Worm (Caenorhabditis elegans) whole organism, mixed stage, embryonic: Measurements from ENCODE around the gene C54E10.7.

Source experiments
- bed-3 ChIP-seq: fragments of 200-800 bp; sonication (Bioruptor generic); optimal IDR thresholded peaks from 3 replicates; lab custom pipeline; 2018; ENCODE audit warnings: mild to moderate bottlenecking, missing genetic modification characterization, moderate library complexity, missing compliant biosample characterization
- blmp-1 ChIP-seq: fragments of 150-350 bp; optimal IDR thresholded peaks from 2 replicates; lab custom pipeline; 2014; ENCODE audit warnings: missing biosample characterization, missing genetic modification characterization
- ceh-43 ChIP-seq: fragments of 200-800 bp; sonication (Bioruptor generic); optimal IDR thresholded peaks from 2 replicates; lab custom pipeline; 2018; ENCODE audit warnings: mild to moderate bottlenecking, missing genetic modification characterization, moderate library complexity, missing compliant biosample characterization
- ceh-83 ChIP-seq: fragments of 200-800 bp; sonication (Bioruptor generic); optimal IDR thresholded peaks from 2 replicates; lab custom pipeline; 2018; ENCODE audit warnings: mild to moderate bottlenecking, missing genetic modification characterization, missing compliant biosample characterization
- ces-1 ChIP-seq: fragments of 150-350 bp; optimal IDR thresholded peaks from 2 replicates; lab custom pipeline; 2014; ENCODE audit warnings: missing biosample characterization, missing genetic modification reagents, missing genetic modification characterization
- cnd-1 ChIP-seq: fragments of 200-800 bp; sonication (Bioruptor generic); optimal IDR thresholded peaks from 2 replicates; lab custom pipeline; 2018; ENCODE audit warnings: mild to moderate bottlenecking, missing genetic modification characterization, missing compliant biosample characterization
- drap-1 ChIP-seq: fragments of 200-800 bp; sonication (Bioruptor generic); optimal IDR thresholded peaks from 3 replicates; lab custom pipeline; 2018; ENCODE audit warnings: mild to moderate bottlenecking, missing genetic modification characterization, missing compliant biosample characterization
- elt-1 ChIP-seq: sonication (generic microtip); optimal IDR thresholded peaks from 2 replicates; lab custom pipeline; 2017; ENCODE audit warnings: missing genetic modification characterization, mild to moderate bottlenecking, missing compliant biosample characterization, antibody characterized with exemption, moderate library complexity, borderline replicate concordance; ENCODE audit not compliant: insufficient read depth
- elt-3 ChIP-seq: fragments of 150-350 bp; optimal IDR thresholded peaks from 2 replicates; lab custom pipeline; 2014; ENCODE audit warnings: missing biosample characterization, missing genetic modification characterization
- hlh-1 ChIP-seq: fragments of 150-350 bp; optimal IDR thresholded peaks from 2 replicates; lab custom pipeline; 2014; ENCODE audit warnings: missing biosample characterization, missing genetic modification reagents, missing genetic modification characterization
- lin-13 ChIP-seq: fragments of 150-350 bp; optimal IDR thresholded peaks from 2 replicates; lab custom pipeline; 2014; ENCODE audit warnings: missing biosample characterization, missing genetic modification characterization
- lin-32 ChIP-seq: fragments of 200-800 bp; sonication (Bioruptor generic); optimal IDR thresholded peaks from 2 replicates; lab custom pipeline; 2018; ENCODE audit warnings: mild to moderate bottlenecking, missing genetic modification characterization, missing compliant biosample characterization
- lsy-2 ChIP-seq: fragments of 150-350 bp; optimal IDR thresholded peaks from 2 replicates; lab custom pipeline; 2014; ENCODE audit warnings: missing biosample characterization, missing genetic modification characterization
- mab-5 ChIP-seq: fragments of 150-350 bp; optimal IDR thresholded peaks from 2 replicates; lab custom pipeline; 2014; ENCODE audit warnings: missing biosample characterization, missing genetic modification characterization
- mep-1 ChIP-seq: fragments of 150-350 bp; optimal IDR thresholded peaks from 2 replicates; lab custom pipeline; 2017; ENCODE audit warnings: missing biosample characterization, missing genetic modification reagents, missing genetic modification characterization, inconsistent platforms
- mls-2 ChIP-seq: sonication (generic microtip); optimal IDR thresholded peaks from 2 replicates; lab custom pipeline; 2016; ENCODE audit warnings: mild to moderate bottlenecking, missing genetic modification characterization, moderate library complexity, missing compliant biosample characterization
- nhr-12 ChIP-seq: fragments of 150-350 bp; optimal IDR thresholded peaks from 2 replicates; lab custom pipeline; 2014; ENCODE audit warnings: missing biosample characterization, missing genetic modification characterization
- nhr-2 ChIP-seq: fragments of 150-350 bp; optimal IDR thresholded peaks from 2 replicates; lab custom pipeline; 2014; ENCODE audit warnings: missing biosample characterization, missing genetic modification characterization
- nhr-237 ChIP-seq: fragments of 150-350 bp; optimal IDR thresholded peaks from 2 replicates; lab custom pipeline; 2014; ENCODE audit warnings: missing biosample characterization, missing genetic modification characterization
- nhr-28 ChIP-seq: fragments of 150-350 bp; optimal IDR thresholded peaks from 2 replicates; lab custom pipeline; 2014; ENCODE audit warnings: missing biosample characterization, missing genetic modification characterization
- nhr-76 ChIP-seq: sonication (generic microtip); optimal IDR thresholded peaks from 2 replicates; lab custom pipeline; 2017; ENCODE audit warnings: missing biosample characterization, missing genetic modification characterization
- pha-4 ChIP-seq: fragments of 150-350 bp; optimal IDR thresholded peaks from 2 replicates; lab custom pipeline; 2018; ENCODE audit warnings: missing biosample characterization, missing genetic modification reagents, missing genetic modification characterization
- sem-2 ChIP-seq: fragments of 200-800 bp; sonication (Bioruptor generic); optimal IDR thresholded peaks from 2 replicates; lab custom pipeline; 2018; ENCODE audit warnings: mild to moderate bottlenecking, missing genetic modification characterization, missing compliant biosample characterization
- snpc-4 ChIP-seq: fragments of 150-350 bp; optimal IDR thresholded peaks from 2 replicates; lab custom pipeline; 2014; ENCODE audit warnings: missing biosample characterization, missing genetic modification characterization
- sptf-1 ChIP-seq: sonication (generic microtip); optimal IDR thresholded peaks from 2 replicates; lab custom pipeline; 2017; ENCODE audit warnings: mild to moderate bottlenecking, missing genetic modification characterization, moderate library complexity, missing compliant biosample characterization
- tbx-8 ChIP-seq: fragments of 200-800 bp; sonication (Bioruptor generic); optimal IDR thresholded peaks from 2 replicates; lab custom pipeline; 2018; ENCODE audit warnings: mild to moderate bottlenecking, missing genetic modification characterization, moderate library complexity, missing compliant biosample characterization
- unc-120 ChIP-seq: sonication (generic microtip); optimal IDR thresholded peaks from 2 replicates; lab custom pipeline; 2017; ENCODE audit warnings: missing genetic modification characterization, missing compliant biosample characterization; ENCODE audit not compliant: poor library complexity, severe bottlenecking
- unc-39 ChIP-seq: fragments of 150-350 bp; optimal IDR thresholded peaks from 2 replicates; lab custom pipeline; 2014; ENCODE audit warnings: missing biosample characterization, missing genetic modification characterization
- ztf-11 ChIP-seq: fragments of 150-350 bp; optimal IDR thresholded peaks from 2 replicates; lab custom pipeline; 2014; ENCODE audit warnings: missing biosample characterization, missing genetic modification characterization

Gene C54E10.7

DNA sequence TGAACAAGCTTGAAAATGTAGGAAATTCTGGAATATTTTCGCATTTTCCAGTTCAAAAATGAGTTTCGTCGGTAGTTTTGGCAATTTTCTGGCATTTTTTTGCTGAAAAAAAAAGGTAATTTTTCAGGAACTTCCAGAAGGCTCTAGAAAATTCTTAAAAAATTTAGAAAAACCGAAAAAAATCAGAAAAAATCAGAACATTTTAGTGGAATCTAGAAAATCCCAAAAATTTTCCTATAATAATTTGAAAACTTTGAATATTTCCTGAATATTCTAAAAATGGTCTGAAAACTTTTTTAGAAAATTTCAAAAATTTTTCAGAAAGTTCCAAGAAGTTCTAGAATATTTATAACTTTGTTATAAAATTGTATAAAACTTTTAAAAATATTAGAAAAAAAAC is 24.8 kb upstream of the C54E10.7 start, which contains the start of gene Y17D7B.3:
TSS of gene Y17D7B.3 (minus strand) at position 101 of the 400 bp plus-strand sequence.
- TF ChIP-seq snpc-4 (tag; lab: Kevin White, UChicago) (no peak), nhr-76 (tag; lab: Kevin White, UChicago) (no peak), bed-3 (GFP tag; lab: Kevin White, UChicago) (no peak)
- TF ChIP-seq, all 35 proteins: peak for 0

DNA sequence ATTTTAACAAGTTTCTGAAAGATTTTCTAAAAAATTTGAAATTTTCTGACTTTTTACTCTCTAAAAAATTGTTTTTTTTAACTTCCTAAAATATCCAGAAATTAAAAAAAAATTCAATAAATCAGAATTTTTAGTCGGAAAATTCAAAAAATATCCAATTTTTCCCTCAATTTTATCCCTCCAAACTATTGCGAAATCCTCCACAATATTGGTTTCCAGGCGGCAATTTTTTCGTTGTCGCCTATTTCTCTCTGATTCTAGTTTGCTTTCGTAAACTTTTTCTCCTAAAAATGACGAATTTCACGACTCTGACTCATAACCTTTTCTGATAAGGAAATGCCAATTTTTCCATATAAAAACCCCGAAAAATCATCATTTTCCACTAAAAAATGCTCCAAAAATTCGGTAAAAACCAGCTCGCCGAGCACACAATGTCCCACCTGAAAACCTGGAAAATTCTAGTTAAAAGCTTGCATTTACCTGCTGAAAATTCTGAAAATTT is 24.0 kb upstream of the C54E10.7 start, which contains the start of gene Y17D7B.2:
TSS of gene Y17D7B.2 (plus strand) at position 323 of the 502 bp plus-strand sequence.
- TF ChIP-seq cnd-1 (tag; lab: Kevin White, UChicago): no peak
- TF ChIP-seq nhr-237 (tag; lab: Kevin White, UChicago): no peak
- no peak for TF ChIP-seq snpc-4 (tag; lab: Kevin White, UChicago)
- no peak for TF ChIP-seq mls-2 (tag; lab: Kevin White, UChicago)
- TF ChIP-seq sem-2: no peak
- TF ChIP-seq ceh-43 (GFP tag; lab: Kevin White, UChicago): no peak
- no peak for TF ChIP-seq bed-3 (GFP tag; lab: Kevin White, UChicago)
- no peak for TF ChIP-seq lin-13
- no peak for TF ChIP-seq tbx-8 (GFP tag; lab: Kevin White, UChicago)
- TF ChIP-seq nhr-2 (tag; lab: Kevin White, UChicago): no peak
- TF ChIP-seq lsy-2: no peak
- no peak for TF ChIP-seq ces-1 (GFP tag; lab: Kevin White, UChicago)
- TF ChIP-seq ztf-11: no peak
- no peak for TF ChIP-seq mab-5
- TF ChIP-seq unc-39 (tag; lab: Kevin White, UChicago): no peak

DNA sequence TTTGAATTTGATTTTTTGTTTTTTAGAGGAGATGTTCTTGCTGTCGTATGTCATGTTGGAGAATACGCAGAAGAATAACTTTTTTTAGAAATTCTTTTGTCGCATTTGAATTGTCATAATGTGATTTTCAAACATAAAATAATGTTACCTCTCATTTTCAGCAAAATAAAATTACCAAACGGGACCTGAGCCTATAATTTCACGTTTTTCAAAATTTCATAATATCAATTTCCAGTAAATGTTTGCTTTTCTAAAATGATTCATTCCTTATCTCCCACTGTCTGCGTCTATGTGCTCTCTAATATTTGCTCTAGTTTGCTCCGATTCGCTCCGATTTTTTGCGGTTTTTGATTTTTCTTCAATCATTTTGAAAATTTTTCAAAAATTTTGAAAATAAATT is 20.8 kb upstream of the C54E10.7 start, which contains the start of gene nhr-231:
TSS of gene nhr-231 (plus strand) at position 301 of the 400 bp plus-strand sequence.
- TF ChIP-seq ces-1 (GFP tag; lab: Kevin White, UChicago) (no peak), ztf-11 (no peak), hlh-1 (no peak), unc-120 (tag; lab: Kevin White, UChicago) (no peak), blmp-1 (tag; lab: Kevin White, UChicago) (no peak), elt-1 (tag; lab: Kevin White, UChicago) (no peak), nhr-2 (tag; lab: Kevin White, UChicago) (no peak), unc-39 (tag; lab: Kevin White, UChicago) (no peak)

DNA sequence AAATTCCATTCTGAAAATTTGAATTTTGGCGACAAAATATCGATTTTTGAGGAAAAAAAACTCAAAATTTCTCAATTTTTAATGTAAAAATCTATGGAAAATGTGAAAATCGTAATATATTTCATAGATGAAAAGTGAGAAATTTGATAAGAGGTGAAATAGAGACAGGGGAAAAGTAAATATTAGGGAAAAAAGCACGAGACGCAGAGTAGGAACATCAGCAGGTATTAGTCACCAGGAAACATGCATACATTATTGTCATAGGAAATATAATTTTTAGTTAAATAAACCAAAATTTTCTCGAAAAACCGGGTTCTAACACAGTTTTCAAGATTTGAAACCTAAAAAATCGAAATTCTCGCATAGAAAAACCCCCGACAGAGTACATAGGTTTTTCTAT is 10.6 kb upstream of the C54E10.7 start, which contains the start of gene nhr-170:
TSS of gene nhr-170 (minus strand) at position 16 of the 400 bp plus-strand sequence.
- TF ChIP-seq mls-2 (tag; lab: Kevin White, UChicago): no peak
- no peak for TF ChIP-seq elt-3

DNA sequence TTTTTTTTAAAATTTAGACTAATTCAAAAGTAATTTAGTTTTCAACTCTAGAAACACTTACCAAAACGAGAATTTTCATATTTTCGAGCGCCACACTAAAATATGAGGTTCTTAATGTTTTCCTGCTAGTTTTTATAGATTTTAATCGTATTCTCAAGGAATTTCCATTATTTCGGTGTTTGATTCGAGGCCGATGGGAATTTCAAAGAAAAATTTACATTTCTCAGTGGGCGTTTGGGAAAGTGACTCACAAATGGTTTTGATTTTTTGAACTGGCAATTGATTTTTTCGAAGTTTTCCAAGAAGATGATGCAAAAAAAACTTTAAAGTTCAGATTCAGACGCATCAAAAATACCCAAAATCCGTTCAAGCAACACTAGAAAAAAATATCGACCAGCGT is 9.4 kb upstream of the C54E10.7 start, which contains the start of gene C54E10.11:
TSS of gene C54E10.11 (minus strand) at position 101 of the 400 bp plus-strand sequence.
- no peak for TF ChIP-seq unc-120 (tag; lab: Kevin White, UChicago)
- TF ChIP-seq snpc-4 (tag; lab: Kevin White, UChicago): no peak
- TF ChIP-seq mab-5: no peak
- TF ChIP-seq lin-13: no peak
- TF ChIP-seq nhr-28: no peak
- no peak for TF ChIP-seq mep-1 (tag; lab: Kevin White, UChicago)
- TF ChIP-seq lin-32: no peak
- TF ChIP-seq sem-2: no peak
- no peak for TF ChIP-seq ceh-83 (GFP tag; lab: Kevin White, UChicago)

DNA sequence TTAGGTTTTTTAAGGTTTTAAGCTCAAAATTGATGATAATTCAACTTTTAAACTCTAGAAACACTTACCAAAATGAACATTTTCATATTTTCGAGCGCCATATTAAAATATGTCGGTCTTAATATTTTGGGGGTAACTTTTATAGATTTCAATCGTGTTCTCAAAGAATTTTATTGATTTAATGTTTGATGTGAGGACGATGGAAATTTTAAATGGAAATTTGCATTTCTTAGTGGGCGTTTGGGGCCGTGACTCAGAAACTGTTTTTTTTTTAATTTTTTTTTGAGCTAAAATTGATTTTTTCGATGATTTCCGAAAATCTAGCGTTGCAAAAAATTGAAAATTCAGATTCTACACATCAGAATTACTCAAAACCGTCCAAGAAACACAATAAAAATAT is 8.2 kb upstream of the C54E10.7 start, which contains the start of gene C54E10.10:
TSS of gene C54E10.10 (minus strand) at position 101 of the 400 bp plus-strand sequence.
- no peak for TF ChIP-seq drap-1 (GFP tag; lab: Kevin White, UChicago)
- no peak for TF ChIP-seq tbx-8 (GFP tag; lab: Kevin White, UChicago)
- TF ChIP-seq lin-32: no peak
- TF ChIP-seq pha-4 (tag; lab: Kevin White, UChicago): no peak
- TF ChIP-seq nhr-12 (tag; lab: Kevin White, UChicago): no peak
- TF ChIP-seq lin-13: no peak
- TF ChIP-seq ztf-11: no peak
- TF ChIP-seq sptf-1 (tag; lab: Kevin White, UChicago): no peak
- TF ChIP-seq ceh-43 (GFP tag; lab: Kevin White, UChicago): no peak
- no peak for TF ChIP-seq mab-5
- no peak for TF ChIP-seq cnd-1 (tag; lab: Kevin White, UChicago)
